Fruit fly (Drosophila melanogaster): Measurements from ENCODE around the gene CG12078.

CG12078 gene

DNA sequence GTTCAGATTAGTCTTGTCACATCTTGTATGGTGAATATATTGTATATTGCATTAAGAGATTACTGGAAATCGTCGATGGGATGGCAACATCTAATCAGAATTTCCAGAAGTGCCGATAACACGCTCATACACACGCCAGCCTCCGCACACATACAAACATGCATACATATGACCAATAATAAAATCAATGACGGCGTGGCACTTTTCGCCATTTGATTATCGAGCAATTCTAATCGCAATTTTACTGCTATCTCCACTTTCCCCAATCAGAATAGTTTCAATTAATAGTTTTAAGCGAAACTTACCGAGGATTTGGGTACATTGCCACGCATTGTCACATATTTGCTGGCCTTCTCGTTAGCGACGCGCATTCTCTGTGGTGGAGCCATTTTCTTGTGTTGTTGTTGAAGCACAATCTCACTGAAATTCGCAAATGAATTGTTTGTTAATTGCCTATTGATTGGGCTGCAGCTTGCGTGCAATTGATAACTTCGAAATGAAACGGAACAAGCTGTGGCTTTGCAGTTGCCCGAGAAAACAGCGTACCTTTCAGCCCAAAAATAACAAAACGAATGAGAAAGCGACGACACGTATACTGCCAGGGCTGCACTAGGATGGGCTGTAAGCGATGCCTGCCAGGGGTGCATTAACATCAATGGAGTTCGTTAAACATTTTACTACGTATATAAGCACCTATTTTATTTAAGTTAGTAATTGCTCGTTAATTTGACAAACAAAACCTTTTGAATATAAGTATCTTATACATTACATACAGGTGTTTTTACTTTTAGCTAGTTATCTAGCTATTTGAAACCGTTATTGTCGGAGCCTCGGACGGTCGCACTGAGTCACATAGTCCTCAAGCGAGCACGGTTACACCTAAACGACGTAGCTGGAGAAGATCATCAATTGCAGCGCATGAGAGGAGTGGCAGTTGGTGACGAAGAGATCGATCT lies 45.4 kb downstream of the CG12078 start, which contains the start of the genes CG32276 and gry (continued):
- TF ChIP-seq CG11762 (GFP tag; optimal IDR thresholded peaks at IDR 0.05; ENCODE audit: insufficient read depth) (peak; percentile 64), Gug (GFP tag; IDR thresholded peaks at IDR 0.05) (0 out of 2 replicates have a peak, but pooled peaks have one; percentile 27), svp (GFP tag) (peak; percentile 86), CG6276 (GFP tag; optimal IDR thresholded peaks at IDR 0.05) (no peak), CG11294 (GFP tag; IDR thresholded peaks at IDR 0.05) (peak; percentile 22; the same call in 1 of the 2 replicates), CG34406 (GFP tag; optimal IDR thresholded peaks at IDR 0.05) (peak; percentile 50), CG6854 (GFP tag; optimal IDR thresholded peaks at IDR 0.05) (peak; percentile 71), Blimp-1 (GFP tag; optimal IDR thresholded peaks at IDR 0.05) (peak; percentile 38), Lpt (GFP tag; optimal IDR thresholded peaks at IDR 0.05) (no peak), vri (GFP tag; optimal IDR thresholded peaks at IDR 0.05) (no peak), Sox102F (GFP tag; optimal IDR thresholded peaks at IDR 0.05) (peak; percentile 75), esn (GFP tag; optimal IDR thresholded peaks at IDR 0.05) (peak; percentile 77), net (GFP tag; optimal IDR thresholded peaks at IDR 0.05) (no peak), spab (GFP tag; optimal IDR thresholded peaks at IDR 0.05) (no peak), Hr4 (GFP tag; optimal IDR thresholded peaks at IDR 0.05) (no peak), CG3032 (tag; optimal IDR thresholded peaks at IDR 0.05) (peak; percentile 75), CG31627 (GFP tag; optimal IDR thresholded peaks at IDR 0.05) (peak; percentile 78), CG1621 (tag; optimal IDR thresholded peaks at IDR 0.05) (peak; percentile 48), ss (GFP tag; optimal IDR thresholded peaks at IDR 0.05) (no peak)

DNA sequence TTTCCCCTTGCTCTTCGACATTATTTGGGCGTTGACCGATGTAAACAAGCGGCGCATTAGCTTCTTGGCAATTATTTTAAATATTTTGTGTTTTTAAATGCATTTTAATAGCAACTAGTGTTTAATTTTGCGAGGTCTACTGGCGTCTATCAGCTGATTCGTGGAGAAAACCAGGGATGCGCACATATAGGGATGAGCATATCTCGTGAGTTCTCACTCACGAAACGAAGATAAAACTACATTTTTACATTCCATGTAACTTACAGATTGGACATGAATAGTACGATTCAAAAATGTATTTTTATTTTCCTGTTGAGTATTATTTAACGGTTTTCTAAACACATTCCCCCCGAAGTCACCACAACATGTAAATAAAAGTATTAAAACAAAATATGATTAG lies 46.6 kb downstream of the CG12078 start, which contains the start of gene CG14966:
TSS of gene CG14966 (minus strand) at position 168 of the 400 bp plus-strand sequence.
- TF ChIP-seq CG3919 (GFP tag; optimal IDR thresholded peaks at IDR 0.05) (no peak), fd59A (GFP tag; optimal IDR thresholded peaks at IDR 0.05) (no peak), CG10669 (GFP tag; optimal IDR thresholded peaks at IDR 0.05) (no peak), Hr39 (GFP tag; optimal IDR thresholded peaks at IDR 0.05) (peak; percentile 20), CG3032 (tag; optimal IDR thresholded peaks at IDR 0.05) (no peak), CG10631 (GFP tag; optimal IDR thresholded peaks at IDR 0.05) (no peak), Ets21C (GFP tag; optimal IDR thresholded peaks at IDR 0.05) (peak; percentile 5), esn (GFP tag; optimal IDR thresholded peaks at IDR 0.05) (peak; percentile 45), Lpt (GFP tag; optimal IDR thresholded peaks at IDR 0.05) (no peak), CG8119 (GFP tag; IDR thresholded peaks at IDR 0.05) (no peak), Gug (GFP tag; IDR thresholded peaks at IDR 0.05) (no peak), pdm3 (GFP tag; optimal IDR thresholded peaks at IDR 0.05) (peak; percentile 26), CG11902 (GFP tag; optimal IDR thresholded peaks at IDR 0.05) (no peak), spab (GFP tag; optimal IDR thresholded peaks at IDR 0.05) (no peak), CG8632 (GFP tag; optimal IDR thresholded peaks at IDR 0.05) (no peak), topi (GFP tag; optimal IDR thresholded peaks at IDR 0.05) (peak; percentile 33), Hr4 (GFP tag; optimal IDR thresholded peaks at IDR 0.05) (no peak), Ets96B (tag; optimal IDR thresholded peaks at IDR 0.05) (no peak), lz (GFP tag; optimal IDR thresholded peaks at IDR 0.05) (peak; percentile 38), Smox (GFP tag; optimal IDR thresholded peaks at IDR 0.05) (peak; percentile 31), dsx (GFP tag; optimal IDR thresholded peaks at IDR 0.05; ENCODE audit: poor library complexity, severe bottlenecking) (peak; percentile 9), Blimp-1 (GFP tag; optimal IDR thresholded peaks at IDR 0.05) (no peak), cyc (GFP tag; optimal IDR thresholded peaks at IDR 0.05) (peak; percentile 17), acj6 (GFP tag; optimal IDR thresholded peaks at IDR 0.05) (no peak), CG6792 (GFP tag; optimal IDR thresholded peaks at IDR 0.05) (no peak), CG6163 (GFP tag; IDR thresholded peaks at IDR 0.05) (no peak), CG8319 (GFP tag; optimal IDR thresholded peaks at IDR 0.05) (no peak), CG11294 (GFP tag; IDR thresholded peaks at IDR 0.05) (no peak), Sox15 (GFP tag; optimal IDR thresholded peaks at IDR 0.05) (no peak), svp (GFP tag) (peak; percentile 65), CG32006 (GFP tag; optimal IDR thresholded peaks at IDR 0.05) (no peak), achi (GFP tag; optimal IDR thresholded peaks at IDR 0.05) (no peak), net (GFP tag; optimal IDR thresholded peaks at IDR 0.05) (no peak), Sox14 (GFP tag; optimal IDR thresholded peaks at IDR 0.05) (peak; percentile 29), ss (GFP tag; optimal IDR thresholded peaks at IDR 0.05) (peak in 1 of 2 experiments; percentile 23), Met (GFP tag; optimal IDR thresholded peaks at IDR 0.05) (no peak), CG6854 (GFP tag; optimal IDR thresholded peaks at IDR 0.05) (peak; percentile 26), fd85E (GFP tag; optimal IDR thresholded peaks at IDR 0.05) (no peak), CG16779 (tag; optimal IDR thresholded peaks at IDR 0.05) (no peak), OdsH (GFP tag; optimal IDR thresholded peaks at IDR 0.05) (no peak)
